ENCODE assay signal across 1 fruit fly cellular context in genomic region chr3L:13022854-13023560, dm6.
A peak's percentile ranks its signal among the peaks of the same experiment; 100 is the strongest.
TF ChIP-seq lines count a peak whose summit lies in the region.

Gene RpS12 (plus strand): TSS chr3L:13023352.

TF ChIP-seq in whole organism, embryonic, 481 proteins besides CTCF, POLR2A, EP300 and RAD21 (continued from another document and continues in another):
- TF ChIP-seq Eip74EF (GFP tag; optimal IDR thresholded peaks at IDR 0.05; lab: Kevin White, UChicago) (peak in 1 of 2 experiments; percentile 48), CG9215 (GFP tag; IDR thresholded peaks at IDR 0.05; lab: Robert Waterston, UW) (peak; percentile 60), Xrp1 (GFP tag; IDR thresholded peaks at IDR 0.05; lab: Robert Waterston, UW) (peak; percentile 23; the same call in 1 of the 2 replicates), Doc3 (GFP tag; IDR thresholded peaks at IDR 0.05; lab: Robert Waterston, UW; ENCODE audit: partially characterized antibody) (peak; percentile 52; the same call in 1 of the 3 replicates), Meics (GFP tag; optimal IDR thresholded peaks at IDR 0.05; lab: Kevin White, UChicago) (peak; percentile 89), zen (tag; optimal IDR thresholded peaks at IDR 0.05; lab: Kevin White, UChicago) (peak; percentile 52), CG7372 (GFP tag; IDR thresholded peaks at IDR 0.05; lab: Robert Waterston, UW) (peak; percentile 68), bsh (GFP tag; optimal IDR thresholded peaks at IDR 0.05; lab: Kevin White, UChicago) (peak; percentile 43 to 54), sc (optimal IDR thresholded peaks at IDR 0.05; lab: Kevin White, UChicago) (no peak), sc (GFP tag; optimal IDR thresholded peaks at IDR 0.05; lab: Kevin White, UChicago) (peak; percentile 43), h (optimal IDR thresholded peaks at IDR 0.05; lab: Kevin White, UChicago) (no peak), HmgD (GFP tag; optimal IDR thresholded peaks at IDR 0.05; lab: Kevin White, UChicago) (peak; percentile 69), CG17568 (GFP tag; optimal IDR thresholded peaks at IDR 0.05; lab: Kevin White, UChicago) (peak; percentile 89), kah (GFP tag; optimal IDR thresholded peaks at IDR 0.05; lab: Kevin White, UChicago) (peak; percentile 72), Opbp (GFP tag; IDR thresholded peaks at IDR 0.05; lab: Robert Waterston, UW; ENCODE audit: partially characterized antibody) (peak; percentile 90), CG1603 (tag; optimal IDR thresholded peaks at IDR 0.05; lab: Kevin White, UChicago) (peak; percentile 93), eve (GFP tag; optimal IDR thresholded peaks at IDR 0.05; lab: Kevin White, UChicago) (peak in 1 of 2 experiments; percentile 81), Deaf1 (tag; optimal IDR thresholded peaks at IDR 0.05; lab: Kevin White, UChicago) (peak; percentile 13), knrl (GFP tag; IDR thresholded peaks at IDR 0.05; lab: Robert Waterston, UW; ENCODE audit: partially characterized antibody) (peak; percentile 80), CrebB (tag; optimal IDR thresholded peaks at IDR 0.05; lab: Kevin White, UChicago) (peak; percentile 83), NfI (GFP tag; optimal IDR thresholded peaks at IDR 0.05; lab: Kevin White, UChicago) (peak; percentile 91), amos (GFP tag; IDR thresholded peaks at IDR 0.05; lab: Robert Waterston, UW; ENCODE audit: partially characterized antibody) (peak; percentile 90), Dad (GFP tag; optimal IDR thresholded peaks at IDR 0.05; lab: Kevin White, UChicago) (peak; percentile 78), C15 (GFP tag; IDR thresholded peaks at IDR 0.05; lab: Robert Waterston, UW) (0 out of 3 replicates have a peak, but pooled peaks have one; percentile 5), CG12071 (GFP tag; optimal IDR thresholded peaks at IDR 0.05; lab: Kevin White, UChicago) (peak; percentile 87), Aef1 (GFP tag; IDR thresholded peaks at IDR 0.05; lab: Robert Waterston, UW) (peak; percentile 74), chm (GFP tag; IDR thresholded peaks at IDR 0.05; lab: Robert Waterston, UW) (peak; percentile 92), emc (GFP tag; optimal IDR thresholded peaks at IDR 0.05; lab: Kevin White, UChicago) (peak; percentile 76), zfh1 (GFP tag; IDR thresholded peaks at IDR 0.05; lab: Robert Waterston, UW) (peak; percentile 81), BtbVII (GFP tag; optimal IDR thresholded peaks at IDR 0.05; lab: Kevin White, UChicago) (peak; percentile 77), CG15696 (tag; optimal IDR thresholded peaks at IDR 0.05; lab: Kevin White, UChicago) (peak; percentile 35), pan (optimal IDR thresholded peaks at IDR 0.05; lab: Kevin White, UChicago) (no peak), pan (GFP tag; optimal IDR thresholded peaks at IDR 0.05 in 1 of 2, IDR thresholded peaks at IDR 0.05 in 1 of 2) (peak in 1 of 2 experiments; percentile 67), ttk (GFP tag; IDR thresholded peaks at IDR 0.05; lab: Robert Waterston, UW) (peak; percentile 69), trh (GFP tag; optimal IDR thresholded peaks at IDR 0.05; lab: Kevin White, UChicago) (peak; percentile 61), nau (GFP tag; optimal IDR thresholded peaks at IDR 0.05; lab: Kevin White, UChicago) (peak; percentile 81), CG6254 (GFP tag; optimal IDR thresholded peaks at IDR 0.05; lab: Kevin White, UChicago) (peak; percentile 42), da (GFP tag; optimal IDR thresholded peaks at IDR 0.05; lab: Kevin White, UChicago) (peak; percentile 61), CG3407 (GFP tag; optimal IDR thresholded peaks at IDR 0.05; lab: Kevin White, UChicago) (peak; percentile 58), CG7963 (GFP tag; IDR thresholded peaks at IDR 0.05; lab: Robert Waterston, UW; ENCODE audit: partially characterized antibody) (peak; percentile 51; the same call in 2 of the 3 replicates), CG2116 (GFP tag; optimal IDR thresholded peaks at IDR 0.05; lab: Kevin White, UChicago) (peak; percentile 99), abd-A (tag; optimal IDR thresholded peaks at IDR 0.05; lab: Kevin White, UChicago) (peak; percentile 28), CG9437 (GFP tag; optimal IDR thresholded peaks at IDR 0.05; lab: Kevin White, UChicago) (peak; percentile 47), lov (optimal IDR thresholded peaks at IDR 0.05; lab: Kevin White, UChicago) (no peak), lov (GFP tag; IDR thresholded peaks at IDR 0.05; lab: Robert Waterston, UW) (peak; percentile 88), jumu (GFP tag; optimal IDR thresholded peaks at IDR 0.05; lab: Kevin White, UChicago) (peak; percentile 59), Kr (GFP tag; optimal IDR thresholded peaks at IDR 0.05; lab: Kevin White, UChicago) (peak; percentile 34), CG9609 (GFP tag; optimal IDR thresholded peaks at IDR 0.05; lab: Kevin White, UChicago) (peak; percentile 75), bcd (GFP tag; optimal IDR thresholded peaks at IDR 0.05; lab: Kevin White, UChicago) (peak; percentile 86), CG3281 (GFP tag; optimal IDR thresholded peaks at IDR 0.05; lab: Kevin White, UChicago) (peak; percentile 86), tin (GFP tag; optimal IDR thresholded peaks at IDR 0.05; lab: Kevin White, UChicago) (peak; percentile 76), nerfin-2 (GFP tag; IDR thresholded peaks at IDR 0.05; lab: Robert Waterston, UW; ENCODE audit: partially characterized antibody) (0 out of 2 replicates have a peak, but pooled peaks have one; percentile 51), CG14667 (GFP tag; IDR thresholded peaks at IDR 0.05; lab: Robert Waterston, UW) (peak; percentile 46), gcm2 (GFP tag; optimal IDR thresholded peaks at IDR 0.05; lab: Kevin White, UChicago) (peak; percentile 83), CG33213 (GFP tag; optimal IDR thresholded peaks at IDR 0.05; lab: Kevin White, UChicago) (peak; percentile 81), CG2129 (GFP tag; IDR thresholded peaks at IDR 0.05; lab: Robert Waterston, UW; ENCODE audit: partially characterized antibody) (peak; percentile 52), chn (GFP tag; optimal IDR thresholded peaks at IDR 0.05; lab: Kevin White, UChicago) (peak; percentile 70), CG13296 (GFP tag; optimal IDR thresholded peaks at IDR 0.05; lab: Kevin White, UChicago) (peak; percentile 87), CG8290 (GFP tag; optimal IDR thresholded peaks at IDR 0.05; lab: Kevin White, UChicago) (peak; percentile 71), CG8290 (tag; optimal IDR thresholded peaks at IDR 0.05; lab: Kevin White, UChicago) (peak in 1 of 2 experiments; percentile 95), ham (GFP tag; IDR thresholded peaks at IDR 0.05; lab: Robert Waterston, UW) (peak; percentile 17; the same call in 1 of the 2 replicates), CG17912 (GFP tag; optimal IDR thresholded peaks at IDR 0.05; lab: Kevin White, UChicago) (peak; percentile 82), gsb-n (tag; optimal IDR thresholded peaks at IDR 0.05; lab: Kevin White, UChicago) (peak; percentile 59), CG31441 (GFP tag; IDR thresholded peaks at IDR 0.05; lab: Robert Waterston, UW) (peak; percentile 47), CG10979 (tag; optimal IDR thresholded peaks at IDR 0.05; lab: Kevin White, UChicago) (peak; percentile 50), CG30020 (tag; optimal IDR thresholded peaks at IDR 0.05; lab: Kevin White, UChicago) (peak; percentile 81), Dbx (GFP tag; IDR thresholded peaks at IDR 0.05; lab: Robert Waterston, UW) (peak; percentile 89; the same call in 2 of the 3 replicates), Poxn (GFP tag; IDR thresholded peaks at IDR 0.05; lab: Robert Waterston, UW) (no peak), jigr1 (GFP tag; IDR thresholded peaks at IDR 0.05; lab: Robert Waterston, UW) (no peak), CG31224 (GFP tag; IDR thresholded peaks at IDR 0.05; lab: Robert Waterston, UW) (peak; percentile 29; the same call in 1 of the 2 replicates), pb (GFP tag; optimal IDR thresholded peaks at IDR 0.05; lab: Kevin White, UChicago) (peak; percentile 72), so (GFP tag; IDR thresholded peaks at IDR 0.05; lab: Robert Waterston, UW) (peak; percentile 62; the same call in 2 of the 3 replicates), Nf-YC (tag; optimal IDR thresholded peaks at IDR 0.05; lab: Kevin White, UChicago) (peak; percentile 38), wor (GFP tag; IDR thresholded peaks at IDR 0.05; lab: Robert Waterston, UW) (peak; percentile 37), Sin3A (optimal IDR thresholded peaks at IDR 0.05; lab: Kevin White, UChicago) (no peak), gem (tag; optimal IDR thresholded peaks at IDR 0.05; lab: Kevin White, UChicago) (peak; percentile 62), Gsc (GFP tag; IDR thresholded peaks at IDR 0.05; lab: Robert Waterston, UW) (no peak), H15 (GFP tag; IDR thresholded peaks at IDR 0.05; lab: Robert Waterston, UW) (peak; percentile 79; the same call in 2 of the 3 replicates), Mes4 (GFP tag; optimal IDR thresholded peaks at IDR 0.05; lab: Kevin White, UChicago) (peak; percentile 86), CG4707 (GFP tag; optimal IDR thresholded peaks at IDR 0.05; lab: Kevin White, UChicago) (peak; percentile 80), Spps (tag; optimal IDR thresholded peaks at IDR 0.05; lab: Kevin White, UChicago) (no peak), Adf1 (GFP tag; IDR thresholded peaks at IDR 0.05; lab: Robert Waterston, UW) (peak; percentile 7; the same call in 1 of the 2 replicates), Dip2 (GFP tag; IDR thresholded peaks at IDR 0.05; lab: Robert Waterston, UW) (no peak), CG17385 (GFP tag; optimal IDR thresholded peaks at IDR 0.05; lab: Kevin White, UChicago) (peak; percentile 78), Fer1 (GFP tag; optimal IDR thresholded peaks at IDR 0.05; lab: Kevin White, UChicago) (peak; percentile 84), CG6683 (GFP tag; optimal IDR thresholded peaks at IDR 0.05; lab: Kevin White, UChicago) (peak; percentile 53), odd (GFP tag; optimal IDR thresholded peaks at IDR 0.05; lab: Kevin White, UChicago) (peak; percentile 79), scrt (GFP tag; optimal IDR thresholded peaks at IDR 0.05; lab: Kevin White, UChicago) (peak; percentile 72), CG7786 (GFP tag; optimal IDR thresholded peaks at IDR 0.05; lab: Kevin White, UChicago) (peak; percentile 72), B-H1 (GFP tag; IDR thresholded peaks at IDR 0.05; lab: Robert Waterston, UW) (no peak; the same call in 2 of the 3 replicates), Bdp1 (GFP tag; optimal IDR thresholded peaks at IDR 0.05; lab: Kevin White, UChicago) (peak; percentile 58), CG10366 (GFP tag; IDR thresholded peaks at IDR 0.05; lab: Robert Waterston, UW) (peak; percentile 78), CG6654 (GFP tag; optimal IDR thresholded peaks at IDR 0.05; lab: Kevin White, UChicago) (peak; percentile 33), Sox100B (GFP tag; optimal IDR thresholded peaks at IDR 0.05; lab: Kevin White, UChicago) (peak; percentile 65), Asciz (GFP tag; optimal IDR thresholded peaks at IDR 0.05; lab: Kevin White, UChicago) (peak; percentile 39), Hr39 (optimal IDR thresholded peaks at IDR 0.05; lab: Kevin White, UChicago) (no peak), Lpt (GFP tag; optimal IDR thresholded peaks at IDR 0.05; lab: Kevin White, UChicago) (no peak), CG11695 (GFP tag; IDR thresholded peaks at IDR 0.05; lab: Robert Waterston, UW) (no peak), Mrtf (GFP tag; IDR thresholded peaks at IDR 0.05; lab: Robert Waterston, UW) (peak; percentile 77; the same call in 2 of the 3 replicates), ac (GFP tag; optimal IDR thresholded peaks at IDR 0.05; lab: Kevin White, UChicago) (peak; percentile 50), Taf1 (GFP tag; IDR thresholded peaks at IDR 0.05; lab: Robert Waterston, UW) (peak; percentile 43), Ets97D (GFP tag; optimal IDR thresholded peaks at IDR 0.05; lab: Kevin White, UChicago) (peak; percentile 99), tio (GFP tag; optimal IDR thresholded peaks at IDR 0.05; lab: Kevin White, UChicago) (peak; percentile 45), phol (tag; optimal IDR thresholded peaks at IDR 0.05; lab: Kevin White, UChicago) (peak; percentile 88), Hand (GFP tag; optimal IDR thresholded peaks at IDR 0.05; lab: Kevin White, UChicago) (peak; percentile 60), Abd-B (GFP tag; optimal IDR thresholded peaks at IDR 0.05; lab: Kevin White, UChicago) (no peak), Pdp1 (GFP tag; optimal IDR thresholded peaks at IDR 0.05; lab: Kevin White, UChicago) (peak; percentile 65 to 70), usp (GFP tag; optimal IDR thresholded peaks at IDR 0.05; lab: Kevin White, UChicago) (no peak), CG16863 (GFP tag; optimal IDR thresholded peaks at IDR 0.05; lab: Kevin White, UChicago) (peak; percentile 35), CG5180 (GFP tag; optimal IDR thresholded peaks at IDR 0.05; lab: Kevin White, UChicago) (peak; percentile 37), CG12391 (tag; optimal IDR thresholded peaks at IDR 0.05; lab: Kevin White, UChicago) (peak; percentile 73), ab (GFP tag; optimal IDR thresholded peaks at IDR 0.05; lab: Kevin White, UChicago) (peak; percentile 39), CG34376 (GFP tag; optimal IDR thresholded peaks at IDR 0.05; lab: Kevin White, UChicago) (peak; percentile 88), zen2 (GFP tag; IDR thresholded peaks at IDR 0.05; lab: Robert Waterston, UW; ENCODE audit: partially characterized antibody) (peak; percentile 20; the same call in 1 of the 3 replicates), stc (GFP tag; IDR thresholded peaks at IDR 0.05; lab: Robert Waterston, UW) (peak; percentile 42; the same call in 1 of the 2 replicates), CG16815 (GFP tag; optimal IDR thresholded peaks at IDR 0.05; lab: Kevin White, UChicago) (peak; percentile 11), mirr (GFP tag; optimal IDR thresholded peaks at IDR 0.05; lab: Kevin White, UChicago) (peak; percentile 86), CG33557 (GFP tag; optimal IDR thresholded peaks at IDR 0.05; lab: Kevin White, UChicago) (peak; percentile 34), ATbp (GFP tag; optimal IDR thresholded peaks at IDR 0.05; lab: Kevin White, UChicago) (peak; percentile 72), CG14441 (GFP tag; IDR thresholded peaks at IDR 0.05; lab: Robert Waterston, UW) (peak; percentile 77), p53 (GFP tag; optimal IDR thresholded peaks at IDR 0.05; lab: Kevin White, UChicago) (peak; percentile 64), CG13894 (tag; optimal IDR thresholded peaks at IDR 0.05; lab: Kevin White, UChicago) (peak; percentile 73), CG6854 (GFP tag; optimal IDR thresholded peaks at IDR 0.05; lab: Kevin White, UChicago) (peak; percentile 68), Ets65A (GFP tag; lab: Kevin White, UChicago) (peak; percentile 99), twi (tag; optimal IDR thresholded peaks at IDR 0.05; lab: Kevin White, UChicago) (peak; percentile 24), Hr78 (GFP tag; optimal IDR thresholded peaks at IDR 0.05; lab: Kevin White, UChicago) (no peak), Gug (GFP tag; IDR thresholded peaks at IDR 0.05; lab: Robert Waterston, UW) (no peak), Neu2 (GFP tag; optimal IDR thresholded peaks at IDR 0.05; lab: Kevin White, UChicago; ENCODE audit: borderline replicate concordance) (peak; percentile 21)
